Fruit fly (Drosophila melanogaster) whole organism, embryonic: ENCODE results near the gene CG3815.

Experiments used
- Adf1 ChIP-seq: fragments of 200-800 bp; sonication (Bioruptor generic); IDR thresholded peaks from 2 replicates; pipeline ENCODE4 v1.3.6; 2022; ENCODE audit warnings: missing biosample characterization, missing genetic modification characterization
- Aef1 ChIP-seq: fragments of 200-800 bp; sonication (Bioruptor generic); IDR thresholded peaks from 3 replicates; pipeline ENCODE4 v1.3.6; 2022; ENCODE audit warnings: missing biosample characterization, missing genetic modification characterization
- Atf-2 ChIP-seq: fragments of 200-800 bp; sonication (Bioruptor generic); optimal IDR thresholded peaks from 2 replicates; lab custom pipeline; 2016; ENCODE audit warnings: missing biosample characterization, missing genetic modification characterization
- CG1024 ChIP-seq: fragments of 200-800 bp; sonication (Bioruptor generic); IDR thresholded peaks from 2 replicates; pipeline ENCODE4 v1.3.6; 2022; ENCODE audit warnings: missing biosample characterization, missing genetic modification characterization
- CG10267 ChIP-seq: fragments of 200-800 bp; sonication (Bioruptor generic); optimal IDR thresholded peaks from 2 replicates; lab custom pipeline; 2018; ENCODE audit warnings: missing biosample characterization, mild to moderate bottlenecking, missing genetic modification characterization, moderate library complexity
- CG10654 ChIP-seq: fragments of 200-800 bp; sonication (Bioruptor generic); optimal IDR thresholded peaks from 2 replicates; lab custom pipeline; 2016; ENCODE audit warnings: missing biosample characterization, missing genetic modification characterization
- CG10959 ChIP-seq: fragments of 200-800 bp; sonication (Bioruptor generic); IDR thresholded peaks from 2 replicates; pipeline ENCODE4 v1.3.6; 2022; ENCODE audit warnings: missing biosample characterization, missing genetic modification characterization
- CG10979 ChIP-seq: fragments of 200-800 bp; sonication (Bioruptor generic); optimal IDR thresholded peaks from 2 replicates; lab custom pipeline; 2018; ENCODE audit warnings: missing biosample characterization, mild to moderate bottlenecking, missing genetic modification characterization, moderate library complexity
- CG11398 ChIP-seq: fragments of 200-800 bp; sonication (Bioruptor generic); optimal IDR thresholded peaks from 2 replicates; lab custom pipeline; 2016; ENCODE audit warnings: missing biosample characterization, missing genetic modification characterization
- CG13123 ChIP-seq: fragments of 200-800 bp; sonication (Bioruptor generic); optimal IDR thresholded peaks from 2 replicates; lab custom pipeline; 2016; ENCODE audit warnings: missing biosample characterization, missing genetic modification characterization
- CG13624 ChIP-seq: fragments of 200-800 bp; sonication (Bioruptor generic); optimal IDR thresholded peaks from 2 replicates; lab custom pipeline; 2016; ENCODE audit warnings: missing biosample characterization, missing genetic modification characterization
- CG13894 ChIP-seq: fragments of 200-800 bp; sonication (Bioruptor generic); optimal IDR thresholded peaks from 3 replicates; lab custom pipeline; 2018; ENCODE audit warnings: missing biosample characterization, mild to moderate bottlenecking, missing genetic modification characterization, moderate library complexity
- CG15479 ChIP-seq: fragments of 200-800 bp; sonication (Bioruptor generic); optimal IDR thresholded peaks from 3 replicates; lab custom pipeline; 2019; ENCODE audit warnings: missing biosample characterization, mild to moderate bottlenecking, missing genetic modification characterization, moderate library complexity
- CG15514 ChIP-seq: fragments of 200-800 bp; sonication (Bioruptor generic); optimal IDR thresholded peaks from 3 replicates; lab custom pipeline; 2017; ENCODE audit warnings: missing biosample characterization, missing genetic modification characterization, mild to moderate bottlenecking, moderate library complexity, missing genetic modification reagents
- CG17361 ChIP-seq: fragments of 200-800 bp; sonication (Bioruptor generic); IDR thresholded peaks from 3 replicates; pipeline ENCODE4 v1.3.6; 2022; ENCODE audit warnings: missing biosample characterization, missing genetic modification characterization
- CG1832 ChIP-seq: fragments of 200-800 bp; sonication (Bioruptor generic); optimal IDR thresholded peaks from 2 replicates; lab custom pipeline; 2017; ENCODE audit warnings: missing biosample characterization, mild to moderate bottlenecking, missing genetic modification characterization, inconsistent platforms
- CG18476 ChIP-seq: fragments of 200-800 bp; sonication (Bioruptor generic); optimal IDR thresholded peaks from 2 replicates; lab custom pipeline; 2016; ENCODE audit warnings: missing biosample characterization, mild to moderate bottlenecking, missing genetic modification characterization
- CG2875 ChIP-seq: fragments of 200-800 bp; sonication (Bioruptor generic); optimal IDR thresholded peaks from 2 replicates; lab custom pipeline; 2017; ENCODE audit warnings: missing biosample characterization, mild to moderate bottlenecking, missing genetic modification characterization, missing genetic modification reagents
- CG3163 ChIP-seq: fragments of 200-800 bp; sonication (Bioruptor generic); optimal IDR thresholded peaks from 3 replicates; lab custom pipeline; 2016; ENCODE audit warnings: missing biosample characterization, missing genetic modification characterization
- CG33557 ChIP-seq: fragments of 200-800 bp; sonication (Bioruptor generic); optimal IDR thresholded peaks from 2 replicates; lab custom pipeline; 2019; ENCODE audit warnings: missing biosample characterization, mild to moderate bottlenecking, missing genetic modification characterization, moderate library complexity
- CG34422 ChIP-seq: fragments of 200-800 bp; sonication (Bioruptor generic); IDR thresholded peaks from 3 replicates; pipeline ENCODE4 v1.3.6; 2022; ENCODE audit warnings: missing biosample characterization, missing genetic modification characterization
- CG5953 ChIP-seq: fragments of 200-800 bp; sonication (Bioruptor generic); IDR thresholded peaks from 2 replicates; pipeline ENCODE4 v1.3.6; 2022; ENCODE audit warnings: missing biosample characterization, missing genetic modification characterization
- CG6854 ChIP-seq: fragments of 200-800 bp; sonication (Bioruptor generic); optimal IDR thresholded peaks from 3 replicates; lab custom pipeline; 2017; ENCODE audit warnings: missing biosample characterization, mild to moderate bottlenecking, missing genetic modification characterization
- CG8290 ChIP-seq, 3 experiments: fragments of 200-800 bp; sonication (Bioruptor generic); optimal IDR thresholded peaks; 2 replicates each; lab custom pipeline; 2016 to 2019; ENCODE audit warnings: missing biosample characterization in 3 of 3, missing genetic modification characterization in 3 of 3, mild to moderate bottlenecking in 2 of 3, moderate library complexity in 1 of 3
- CkIIα-i1 ChIP-seq: fragments of 200-800 bp; sonication (Bioruptor generic); IDR thresholded peaks from 2 replicates; pipeline ENCODE4 v1.3.6; 2022; ENCODE audit warnings: missing biosample characterization, missing genetic modification characterization
- Dip2 ChIP-seq: fragments of 200-800 bp; sonication (Bioruptor generic); IDR thresholded peaks from 2 replicates; pipeline ENCODE4 v1.3.6; 2022; ENCODE audit warnings: missing biosample characterization, missing genetic modification characterization
- Ets97D ChIP-seq: fragments of 200-800 bp; sonication (Bioruptor generic); optimal IDR thresholded peaks from 3 replicates; lab custom pipeline; 2016; ENCODE audit warnings: missing biosample characterization, missing genetic modification characterization
- Hr3 ChIP-seq: fragments of 200-800 bp; sonication (Bioruptor generic); optimal IDR thresholded peaks from 3 replicates; lab custom pipeline; 2016; ENCODE audit warnings: missing biosample characterization, missing genetic modification characterization
- Mad ChIP-seq: fragments of 200-800 bp; sonication (Bioruptor generic); optimal IDR thresholded peaks from 2 replicates; lab custom pipeline; 2016; ENCODE audit warnings: missing biosample characterization, missing genetic modification characterization
- Myb ChIP-seq: fragments of 200-800 bp; sonication (Bioruptor generic); optimal IDR thresholded peaks from 2 replicates; lab custom pipeline; 2016; ENCODE audit warnings: missing biosample characterization, missing genetic modification characterization
- PHDP ChIP-seq: fragments of 200-800 bp; sonication (Bioruptor generic); optimal IDR thresholded peaks from 3 replicates; lab custom pipeline; 2018; ENCODE audit warnings: missing biosample characterization, mild to moderate bottlenecking, missing genetic modification characterization, moderate library complexity
- Scr ChIP-seq: fragments of 200-800 bp; sonication (Bioruptor generic); IDR thresholded peaks from 2 replicates; pipeline ENCODE4 v1.3.6; 2022; ENCODE audit warnings: missing biosample characterization, missing genetic modification characterization; ENCODE audit not compliant: partially characterized antibody
- cg ChIP-seq: fragments of 200-800 bp; sonication (Bioruptor generic); optimal IDR thresholded peaks from 3 replicates; lab custom pipeline; 2019; ENCODE audit warnings: missing biosample characterization, mild to moderate bottlenecking, missing genetic modification characterization, moderate library complexity
- fru ChIP-seq: fragments of >200 bp; optimal IDR thresholded peaks from 2 replicates; lab custom pipeline; 2017
- ind ChIP-seq: fragments of 200-800 bp; sonication (Bioruptor generic); optimal IDR thresholded peaks from 3 replicates; lab custom pipeline; 2016; ENCODE audit warnings: missing biosample characterization, missing genetic modification characterization
- kni ChIP-seq: fragments of 200-800 bp; sonication (Bioruptor generic); optimal IDR thresholded peaks from 3 replicates; lab custom pipeline; 2017; ENCODE audit warnings: mild to moderate bottlenecking, missing biosample characterization, missing genetic modification reagents, missing genetic modification characterization
- knrl ChIP-seq: fragments of 200-800 bp; sonication (Bioruptor generic); IDR thresholded peaks from 3 replicates; pipeline ENCODE4 v1.3.6; 2022; ENCODE audit warnings: missing biosample characterization, missing genetic modification characterization; ENCODE audit not compliant: partially characterized antibody
- lab ChIP-seq: fragments of 200-800 bp; sonication (Bioruptor generic); optimal IDR thresholded peaks from 3 replicates; lab custom pipeline; 2017; ENCODE audit warnings: missing biosample characterization, missing genetic modification characterization, mild to moderate bottlenecking, moderate library complexity, missing genetic modification reagents
- lbe ChIP-seq: fragments of 200-800 bp; sonication (Bioruptor generic); optimal IDR thresholded peaks from 2 replicates; lab custom pipeline; 2016; ENCODE audit warnings: missing biosample characterization, mild to moderate bottlenecking, missing genetic modification characterization
- nerfin-1 ChIP-seq: fragments of 200-800 bp; sonication (Bioruptor generic); optimal IDR thresholded peaks from 3 replicates; lab custom pipeline; 2019; ENCODE audit warnings: missing biosample characterization, mild to moderate bottlenecking, missing genetic modification characterization, moderate library complexity
- peb ChIP-seq: fragments of 200-800 bp; sonication (Bioruptor generic); IDR thresholded peaks from 2 replicates; pipeline ENCODE4 v1.3.6; 2022; ENCODE audit warnings: missing biosample characterization, missing genetic modification characterization
- prd ChIP-seq, 3 experiments: fragments of >200 bp in 2 of 3; fragments of 200-800 bp in 1 of 3; sonication (Bioruptor generic) in 1 of 3; optimal IDR thresholded peaks in 2 of 3; IDR thresholded peaks in 1 of 3; 2 replicates in 2 of 3; 3 replicates in 1 of 3; pipeline versions ENCODE4 v1.3.6 to Lab custom; 2017 to 2022; ENCODE audit warnings: missing biosample characterization in 1 of 3, missing genetic modification characterization in 1 of 3
- salm ChIP-seq: fragments of 200-800 bp; sonication (Bioruptor generic); optimal IDR thresholded peaks from 2 replicates; lab custom pipeline; 2018; ENCODE audit warnings: missing biosample characterization, mild to moderate bottlenecking, missing genetic modification characterization
- scrt ChIP-seq: fragments of 200-800 bp; sonication (Bioruptor generic); optimal IDR thresholded peaks from 2 replicates; lab custom pipeline; 2018; ENCODE audit warnings: missing biosample characterization, mild to moderate bottlenecking, missing genetic modification characterization, moderate library complexity
- sens ChIP-seq: fragments of 200-800 bp; sonication (Bioruptor generic); peaks from one replicate; lab custom pipeline; 2016; ENCODE audit warnings: missing biosample characterization, missing genetic modification characterization
- sim ChIP-seq: fragments of 200-800 bp; sonication (Bioruptor generic); IDR thresholded peaks from 2 replicates; pipeline ENCODE4 v1.3.6; 2022; ENCODE audit warnings: missing biosample characterization, missing genetic modification characterization
- slp2 ChIP-seq: fragments of 200-800 bp; sonication (Bioruptor generic); optimal IDR thresholded peaks from 2 replicates; lab custom pipeline; 2016; ENCODE audit warnings: missing biosample characterization, missing genetic modification characterization
- so ChIP-seq: fragments of 200-800 bp; sonication (Bioruptor generic); IDR thresholded peaks from 3 replicates; pipeline ENCODE4 v1.3.6; 2022; ENCODE audit warnings: missing biosample characterization, missing genetic modification characterization
- unpg ChIP-seq: fragments of 200-800 bp; sonication (Bioruptor generic); optimal IDR thresholded peaks from 3 replicates; lab custom pipeline; 2018; ENCODE audit warnings: missing biosample characterization, mild to moderate bottlenecking, missing genetic modification characterization, moderate library complexity
- z ChIP-seq: fragments of 200-800 bp; sonication (Bioruptor generic); IDR thresholded peaks from 3 replicates; pipeline ENCODE4 v1.3.6; 2022; ENCODE audit warnings: missing biosample characterization, missing genetic modification characterization
- zen2 ChIP-seq: fragments of 200-800 bp; sonication (Bioruptor generic); IDR thresholded peaks from 3 replicates; pipeline ENCODE4 v1.3.6; 2022; ENCODE audit warnings: missing biosample characterization, missing genetic modification characterization; ENCODE audit not compliant: partially characterized antibody

The CG3815 gene

DNA sequence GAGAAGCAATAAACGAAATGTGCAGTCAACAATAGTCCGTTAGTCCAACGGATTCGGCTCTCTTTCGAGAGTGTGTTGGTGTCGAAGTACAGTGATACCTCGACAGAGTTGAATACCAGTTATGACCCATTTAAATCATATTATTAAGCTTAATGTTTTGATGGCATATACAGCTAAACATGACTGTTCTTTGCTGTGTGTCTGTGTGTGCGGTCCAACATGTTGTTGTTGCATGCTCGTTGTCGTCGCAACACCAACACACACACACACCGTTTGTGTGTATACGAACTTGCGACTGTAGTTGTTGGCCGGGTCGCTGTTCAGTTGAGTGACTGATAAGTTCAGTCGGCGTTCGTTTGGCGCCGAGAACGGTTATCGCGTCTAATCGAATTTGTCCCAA, 13.7 kb downstream of the CG3815 start, which contains the start of gene CG15894 (continued):
- TF ChIP-seq CG10959 (GFP tag; lab: Robert Waterston, UW) (no peak), CG15514 (no peak), lab (GFP tag; lab: Kevin White, UChicago) (peak; percentile 29), Dip2 (GFP tag; lab: Robert Waterston, UW) (no peak), knrl (GFP tag; lab: Robert Waterston, UW) (no peak), CG10979 (tag; lab: Kevin White, UChicago) (no peak), Aef1 (GFP tag; lab: Robert Waterston, UW) (no peak), CG11398 (no peak), sens (peak; percentile 68), ind (GFP tag; lab: Kevin White, UChicago) (peak; percentile 1), CG34422 (no peak), CG33557 (GFP tag; lab: Kevin White, UChicago) (no peak), Adf1 (GFP tag; lab: Robert Waterston, UW) (no peak), Atf-2 (GFP tag; lab: Kevin White, UChicago) (no peak), CG13894 (tag; lab: Kevin White, UChicago) (peak; percentile 12), kni (peak; percentile 5), CG8290 (GFP tag; optimal IDR thresholded peaks at IDR 0.05; lab: Kevin White, UChicago) (no peak), CG8290 (tag; optimal IDR thresholded peaks at IDR 0.05; lab: Kevin White, UChicago) (peak in 1 of 2 experiments; percentile 64), CG10267 (no peak), lbe (no peak), salm (tag; lab: Kevin White, UChicago) (no peak), Hr3 (no peak), PHDP (tag; lab: Kevin White, UChicago) (peak; percentile 4), cg (GFP tag; lab: Kevin White, UChicago) (peak; percentile 62), CG15479 (GFP tag; lab: Kevin White, UChicago) (no peak), CG1832 (GFP tag; lab: Kevin White, UChicago) (no peak), CG18476 (GFP tag; lab: Kevin White, UChicago) (no peak), slp2 (no peak), Mad (GFP tag; lab: Kevin White, UChicago) (no peak), CG13624 (no peak), CG3163 (GFP tag; lab: Kevin White, UChicago) (no peak), Ets97D (GFP tag; lab: Kevin White, UChicago) (no peak), nerfin-1 (tag; lab: Kevin White, UChicago) (no peak), CG17361 (no peak), prd (optimal IDR thresholded peaks at IDR 0.05; lab: Kevin White, UChicago) (no peak), prd (GFP tag; IDR thresholded peaks at IDR 0.05; lab: Robert Waterston, UW) (peak; percentile 26; the same call in 1 of the 3 replicates), Scr (GFP tag; lab: Robert Waterston, UW) (no peak), CG13123 (GFP tag; lab: Kevin White, UChicago) (no peak), scrt (GFP tag; lab: Kevin White, UChicago) (no peak), CG10654 (GFP tag; lab: Kevin White, UChicago) (no peak), zen2 (GFP tag; lab: Robert Waterston, UW) (no peak), peb (GFP tag; lab: Robert Waterston, UW) (no peak), sim (no peak), unpg (GFP tag; lab: Kevin White, UChicago) (no peak), CG5953 (GFP tag; lab: Robert Waterston, UW) (no peak), fru (no peak), CG2875 (GFP tag; lab: Kevin White, UChicago) (no peak), Myb (GFP tag; lab: Kevin White, UChicago) (no peak), z (no peak), so (GFP tag; lab: Robert Waterston, UW) (no peak), CkIIα-i1 (GFP tag; lab: Robert Waterston, UW) (no peak), CG6854 (no peak), CG1024 (no peak)
